Worm (Caenorhabditis elegans) whole organism, late embryonic: ENCODE measurements around the gene nhr-221.

Experiments
- K02D7.2 ChIP-seq: sonication (generic microtip); optimal IDR thresholded peaks from 2 replicates; lab custom pipeline; 2017; ENCODE audit warnings: mild to moderate bottlenecking, missing genetic modification characterization, missing compliant biosample characterization
- K09A11.1 ChIP-seq: sonication (generic microtip); optimal IDR thresholded peaks from 2 replicates; lab custom pipeline; 2017; ENCODE audit warnings: antibody characterized with exemption, mild to moderate bottlenecking, missing genetic modification characterization, missing compliant biosample characterization; ENCODE audit not compliant: insufficient read depth
- T23F11.4 ChIP-seq: fragments of 200-800 bp; sonication (Bioruptor generic); optimal IDR thresholded peaks from 2 replicates; lab custom pipeline; 2018; ENCODE audit warnings: mild to moderate bottlenecking, missing genetic modification characterization, missing compliant biosample characterization
- ceh-14 ChIP-seq: sonication (generic microtip); optimal IDR thresholded peaks from 2 replicates; lab custom pipeline; 2016; ENCODE audit warnings: missing genotype, missing genetic modification characterization, missing compliant biosample characterization
- ceh-18 ChIP-seq: sonication (generic microtip); optimal IDR thresholded peaks from 2 replicates; lab custom pipeline; 2016; ENCODE audit warnings: missing genetic modification characterization, missing compliant biosample characterization
- ceh-19 ChIP-seq: fragments of 200-800 bp; sonication (Bioruptor generic); optimal IDR thresholded peaks from 2 replicates; lab custom pipeline; 2018; ENCODE audit warnings: mild to moderate bottlenecking, missing genetic modification characterization, missing compliant biosample characterization
- ceh-24 ChIP-seq: sonication (generic microtip); optimal IDR thresholded peaks from 2 replicates; lab custom pipeline; 2016; ENCODE audit warnings: mild to moderate bottlenecking, missing genetic modification characterization, missing compliant biosample characterization
- ceh-34 ChIP-seq: sonication (generic microtip); optimal IDR thresholded peaks from 2 replicates; lab custom pipeline; 2016; ENCODE audit warnings: mild to moderate bottlenecking, missing genetic modification characterization, missing compliant biosample characterization
- ceh-45 ChIP-seq: fragments of 200-800 bp; sonication (Bioruptor generic); IDR thresholded peaks from 2 replicates; pipeline ENCODE4 v1.3.6; 2022; ENCODE audit warnings: missing genetic modification reagents, missing genetic modification characterization, missing compliant biosample characterization
- ceh-48 ChIP-seq: sonication (generic microtip); optimal IDR thresholded peaks from 2 replicates; lab custom pipeline; 2016; ENCODE audit warnings: missing genetic modification characterization, inconsistent platforms, missing compliant biosample characterization
- dmd-4 ChIP-seq: sonication (generic microtip); optimal IDR thresholded peaks from 2 replicates; lab custom pipeline; 2016; ENCODE audit warnings: borderline replicate concordance, missing genetic modification characterization, missing compliant biosample characterization
- dve-1 ChIP-seq: sonication (generic microtip); optimal IDR thresholded peaks from 2 replicates; lab custom pipeline; 2017; ENCODE audit warnings: antibody characterized with exemption, mild to moderate bottlenecking, missing genetic modification characterization, missing compliant biosample characterization
- ets-4 ChIP-seq: sonication (generic microtip); optimal IDR thresholded peaks from 2 replicates; lab custom pipeline; 2016; ENCODE audit warnings: missing genetic modification characterization, missing compliant biosample characterization
- eyg-1 ChIP-seq: sonication (generic microtip); optimal IDR thresholded peaks from 2 replicates; lab custom pipeline; 2016; ENCODE audit warnings: missing genotype, missing genetic modification characterization, missing compliant biosample characterization
- fkh-10 ChIP-seq: fragments of 150-350 bp; optimal IDR thresholded peaks from 2 replicates; lab custom pipeline; 2014; ENCODE audit warnings: missing biosample characterization, missing genetic modification reagents, missing genetic modification characterization
- gmeb-2 ChIP-seq: sonication (generic microtip); optimal IDR thresholded peaks from 2 replicates; lab custom pipeline; 2016; ENCODE audit warnings: missing genetic modification characterization, inconsistent platforms, missing compliant biosample characterization
- hlh-30 ChIP-seq: sonication (generic microtip); optimal IDR thresholded peaks from 2 replicates; lab custom pipeline; 2017; ENCODE audit warnings: antibody characterized with exemption, missing genetic modification characterization, missing compliant biosample characterization; ENCODE audit not compliant: insufficient read depth
- hlh-6 ChIP-seq: sonication (generic microtip); optimal IDR thresholded peaks from 2 replicates; lab custom pipeline; 2016; ENCODE audit warnings: missing genotype, missing genetic modification characterization, missing compliant biosample characterization
- hlh-8 ChIP-seq: sonication (generic microtip); optimal IDR thresholded peaks from 2 replicates; lab custom pipeline; 2016; ENCODE audit warnings: missing genotype, missing genetic modification characterization, missing compliant biosample characterization
- lin-11 ChIP-seq: fragments of 200-800 bp; sonication (Bioruptor generic); optimal IDR thresholded peaks from 2 replicates; lab custom pipeline; 2018; ENCODE audit warnings: mild to moderate bottlenecking, missing genetic modification characterization, missing compliant biosample characterization
- madf-2 ChIP-seq: sonication (generic microtip); optimal IDR thresholded peaks from 2 replicates; lab custom pipeline; 2017; ENCODE audit warnings: missing genetic modification characterization, missing compliant biosample characterization
- mec-3 ChIP-seq: sonication (generic microtip); optimal IDR thresholded peaks from 2 replicates; lab custom pipeline; 2016; ENCODE audit warnings: borderline replicate concordance, missing genetic modification characterization, missing compliant biosample characterization
- nhr-232 ChIP-seq: sonication (generic microtip); optimal IDR thresholded peaks from 2 replicates; lab custom pipeline; 2016; ENCODE audit warnings: missing genetic modification characterization, missing compliant biosample characterization
- npax-4 ChIP-seq: sonication (generic microtip); optimal IDR thresholded peaks from 2 replicates; lab custom pipeline; 2016; ENCODE audit warnings: missing genetic modification characterization, missing compliant biosample characterization
- pax-1 ChIP-seq: fragments of 150-350 bp; optimal IDR thresholded peaks from 2 replicates; lab custom pipeline; 2014; ENCODE audit warnings: missing biosample characterization, missing genetic modification characterization
- pha-4 ChIP-seq: fragments of 150-350 bp; optimal IDR thresholded peaks from 2 replicates; lab custom pipeline; 2018; ENCODE audit warnings: missing biosample characterization, missing genetic modification reagents, missing genetic modification characterization
- pqm-1 ChIP-seq: sonication (generic microtip); optimal IDR thresholded peaks from 2 replicates; lab custom pipeline; 2016; ENCODE audit warnings: missing genetic modification characterization, missing compliant biosample characterization
- pros-1 ChIP-seq: fragments of 150-350 bp; optimal IDR thresholded peaks from 2 replicates; lab custom pipeline; 2014; ENCODE audit warnings: missing biosample characterization, missing genetic modification reagents, missing genetic modification characterization
- ref-2 ChIP-seq: sonication (generic microtip); optimal IDR thresholded peaks from 2 replicates; lab custom pipeline; 2016; ENCODE audit warnings: missing genetic modification characterization, missing compliant biosample characterization
- sox-4 ChIP-seq: sonication (generic microtip); optimal IDR thresholded peaks from 2 replicates; lab custom pipeline; 2017; ENCODE audit warnings: mild to moderate bottlenecking, missing genetic modification characterization, inconsistent platforms, missing compliant biosample characterization
- syd-9 ChIP-seq: sonication (generic microtip); optimal IDR thresholded peaks from 2 replicates; lab custom pipeline; 2016; ENCODE audit warnings: mild to moderate bottlenecking, missing genetic modification characterization, moderate library complexity, missing compliant biosample characterization
- tbx-2 ChIP-seq: sonication (generic microtip); optimal IDR thresholded peaks from 2 replicates; lab custom pipeline; 2016; ENCODE audit warnings: missing genetic modification characterization, missing compliant biosample characterization
- tbx-7 ChIP-seq: sonication (generic microtip); optimal IDR thresholded peaks from 2 replicates; lab custom pipeline; 2016; ENCODE audit warnings: missing genotype, missing genetic modification characterization, missing compliant biosample characterization
- unc-3 ChIP-seq, 2 experiments: fragments of 200-800 bp in 1 of 2; sonication (Bioruptor generic) in 1 of 2; sonication (generic microtip) in 1 of 2; conservative IDR thresholded peaks in 1 of 2; optimal IDR thresholded peaks in 1 of 2; 2 replicates each; pipeline versions ENCODE4 v1.3.6 to Lab custom; 2016 to 2022; ENCODE audit warnings: missing compliant biosample characterization in 2 of 2, missing genetic modification characterization in 2 of 2, missing genetic modification reagents in 1 of 2
- unc-42 ChIP-seq: sonication (generic microtip); optimal IDR thresholded peaks from 2 replicates; lab custom pipeline; 2016; ENCODE audit warnings: missing genotype, missing genetic modification characterization, missing compliant biosample characterization
- unc-86 ChIP-seq: sonication (generic microtip); optimal IDR thresholded peaks from 2 replicates; lab custom pipeline; 2016; ENCODE audit warnings: missing genetic modification characterization, missing compliant biosample characterization
- zip-5 ChIP-seq: sonication (generic microtip); optimal IDR thresholded peaks from 2 replicates; lab custom pipeline; 2016; ENCODE audit warnings: missing genetic modification characterization, missing compliant biosample characterization
- ztf-16 ChIP-seq: sonication (generic microtip); optimal IDR thresholded peaks from 2 replicates; lab custom pipeline; 2017; ENCODE audit warnings: missing genetic modification characterization, missing compliant biosample characterization

Gene nhr-221

DNA sequence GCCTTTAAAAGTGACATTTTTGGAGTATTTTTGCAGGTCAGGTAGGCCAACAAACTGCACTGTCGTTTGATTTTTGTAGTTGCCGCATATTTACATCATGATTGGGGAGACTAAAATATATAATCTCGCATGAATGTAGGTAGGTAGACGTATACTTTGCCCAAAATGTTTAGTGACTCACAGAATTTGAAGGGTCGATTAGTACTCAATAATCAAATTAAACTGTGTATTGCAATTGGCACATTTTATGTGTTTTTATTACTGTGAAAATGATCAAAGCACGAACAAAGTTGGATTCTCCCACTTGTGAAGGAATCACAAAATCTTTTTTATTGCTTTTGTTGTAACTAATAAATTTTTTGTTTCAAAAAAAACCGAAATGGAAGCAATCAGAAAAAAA lies 38.3 kb downstream of the nhr-221 start, which contains the start of gene C07G3.15:
Gene C07G3.15 (minus strand): TSS at position 101 of the 400 bp plus-strand sequence.
- TF ChIP-seq pax-1 (tag; lab: Kevin White, UChicago): no peak
- no peak for TF ChIP-seq K02D7.2 (tag; lab: Kevin White, UChicago)
- TF ChIP-seq pha-4 (tag; lab: Kevin White, UChicago): no peak
- TF ChIP-seq hlh-6: no peak
- TF ChIP-seq ceh-34 (tag; lab: Kevin White, UChicago): no peak
- no peak for TF ChIP-seq ref-2 (tag; lab: Kevin White, UChicago)
- TF ChIP-seq nhr-232 (tag; lab: Kevin White, UChicago): no peak
- TF ChIP-seq K09A11.1 (tag; lab: Kevin White, UChicago): no peak
- no peak for TF ChIP-seq ceh-48 (tag; lab: Kevin White, UChicago)
- no peak for TF ChIP-seq unc-86 (tag; lab: Kevin White, UChicago)
- TF ChIP-seq npax-4: no peak
- TF ChIP-seq ceh-24 (tag; lab: Kevin White, UChicago): no peak
- no peak for TF ChIP-seq dve-1 (tag; lab: Kevin White, UChicago)
- no peak for TF ChIP-seq hlh-8 (tag; lab: Kevin White, UChicago)
- TF ChIP-seq ceh-14 (tag; lab: Kevin White, UChicago): no peak
- no peak for TF ChIP-seq ceh-18
- no peak for TF ChIP-seq zip-5 (tag; lab: Kevin White, UChicago)
- TF ChIP-seq, all 69 proteins: peak for 0

DNA sequence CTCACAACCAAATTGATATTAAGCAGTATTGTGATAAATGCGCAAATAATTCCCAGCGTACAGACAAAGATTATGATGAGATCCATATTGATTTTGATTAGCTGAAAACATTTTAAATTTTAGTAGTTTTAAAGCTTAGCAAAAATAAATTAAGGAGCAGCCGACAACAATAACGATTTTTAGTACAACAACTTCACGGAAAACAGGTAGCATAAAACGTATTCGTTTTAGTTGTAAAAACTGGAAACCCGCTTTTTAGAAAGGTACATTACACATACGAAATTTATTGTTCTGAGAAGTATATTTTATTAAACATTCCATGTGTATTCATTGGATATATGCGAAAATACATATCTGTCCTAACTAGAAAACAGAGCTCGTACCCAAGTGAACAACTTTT lies 44.7 kb downstream of the nhr-221 start, which contains the start of gene srbc-36:
Gene srbc-36 (minus strand): TSS at position 101 of the 400 bp plus-strand sequence.
- no peak for TF ChIP-seq dmd-4 (tag; lab: Kevin White, UChicago)
- TF ChIP-seq madf-2 (tag; lab: Kevin White, UChicago): no peak
- TF ChIP-seq nhr-232 (tag; lab: Kevin White, UChicago): no peak
- TF ChIP-seq hlh-8 (tag; lab: Kevin White, UChicago): no peak
- no peak for TF ChIP-seq T23F11.4
- TF ChIP-seq fkh-10 (GFP tag; lab: Kevin White, UChicago): no peak
- no peak for TF ChIP-seq K09A11.1 (tag; lab: Kevin White, UChicago)
- no peak for TF ChIP-seq unc-42 (tag; lab: Kevin White, UChicago)
- no peak for TF ChIP-seq sox-4 (tag; lab: Kevin White, UChicago)
- no peak for TF ChIP-seq ceh-14 (tag; lab: Kevin White, UChicago)
- no peak for TF ChIP-seq ceh-19 (GFP tag; lab: Kevin White, UChicago)
- no peak for TF ChIP-seq ets-4 (tag; lab: Kevin White, UChicago)
- no peak for TF ChIP-seq unc-86 (tag; lab: Kevin White, UChicago)

- TF ChIP-seq eyg-1 (tag; lab: Kevin White, UChicago): no peak
- TF ChIP-seq gmeb-2 (tag; lab: Kevin White, UChicago): no peak
- TF ChIP-seq pros-1 (tag; lab: Kevin White, UChicago): no peak
- no peak for TF ChIP-seq ceh-45 (GFP tag; lab: Robert Waterston, UW)
- no peak for TF ChIP-seq dve-1 (tag; lab: Kevin White, UChicago)
- TF ChIP-seq sox-4 (tag; lab: Kevin White, UChicago): no peak
- TF ChIP-seq hlh-30 (tag; lab: Kevin White, UChicago): no peak
- TF ChIP-seq lin-11 (tag; lab: Kevin White, UChicago): no peak
- TF ChIP-seq tbx-2: no peak
- TF ChIP-seq K09A11.1 (tag; lab: Kevin White, UChicago): no peak
- TF ChIP-seq ceh-48 (tag; lab: Kevin White, UChicago): no peak
- no peak for TF ChIP-seq syd-9
- TF ChIP-seq nhr-232 (tag; lab: Kevin White, UChicago): no peak
- TF ChIP-seq mec-3 (tag; lab: Kevin White, UChicago): no peak
- TF ChIP-seq, all 69 proteins: peak for 0
Observed at ce11 chrV:3486857-3487256, 48.3 kb downstream of the nhr-221 start, which contains the start of gene srbc-32. Gene srbc-32 (minus strand): TSS chrV:3486957.

DNA sequence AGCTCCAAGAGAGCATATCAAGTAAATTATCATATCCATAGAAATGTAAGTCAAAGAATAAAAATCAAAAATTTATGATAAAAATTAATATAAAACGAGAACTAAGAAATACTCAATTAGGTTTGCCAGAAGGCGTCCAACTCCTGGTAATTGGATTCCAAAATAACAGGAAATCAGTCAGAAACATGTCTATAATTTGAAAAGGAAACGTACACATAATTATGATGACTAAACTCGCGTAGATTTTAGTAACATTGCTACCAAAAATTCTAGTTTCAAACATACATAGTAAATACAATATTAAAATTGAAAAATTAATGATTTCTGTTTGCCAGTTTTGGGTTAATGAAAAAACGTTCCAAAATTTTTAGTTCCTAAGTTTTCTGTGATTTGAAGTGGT lies 50.5 kb downstream of the nhr-221 start, which contains the start of gene srbc-33:
Gene srbc-33 (minus strand): TSS at position 101 of the 400 bp plus-strand sequence.
- no peak for TF ChIP-seq madf-2 (tag; lab: Kevin White, UChicago)
- TF ChIP-seq tbx-7 (tag; lab: Kevin White, UChicago): no peak
- no peak for TF ChIP-seq unc-3 (GFP tag; conservative IDR thresholded peaks at IDR 0.05; lab: Robert Waterston, UW)
- TF ChIP-seq unc-3 (tag; optimal IDR thresholded peaks at IDR 0.05; lab: Kevin White, UChicago): no peak
- TF ChIP-seq pqm-1 (tag; lab: Kevin White, UChicago): no peak
- TF ChIP-seq ztf-16 (tag; lab: Kevin White, UChicago): no peak
